Worm (Caenorhabditis elegans) whole organism, early embryonic: ENCODE data around the gene ZK512.10.
A peak's percentile ranks its signal among the peaks of the same experiment; 100 is the strongest.

ENCODE experiments used
- B0310.2 ChIP-seq: sonication (generic microtip); optimal IDR thresholded peaks from 2 replicates; lab custom pipeline; 2016; ENCODE audit warnings: mild to moderate bottlenecking, missing genetic modification characterization, missing compliant biosample characterization
- F13C5.2 ChIP-seq: sonication (generic microtip); optimal IDR thresholded peaks from 2 replicates; lab custom pipeline; 2017; ENCODE audit warnings: mild to moderate bottlenecking, missing genetic modification characterization, inconsistent platforms, missing compliant biosample characterization
- aly-1 ChIP-seq: sonication (generic microtip); optimal IDR thresholded peaks from 2 replicates; lab custom pipeline; 2016; ENCODE audit warnings: missing genetic modification characterization, missing compliant biosample characterization
- ama-1 ChIP-seq: fragments of 150-350 bp; optimal IDR thresholded peaks from 2 replicates; lab custom pipeline; 2014
- ceh-13 ChIP-seq: fragments of 200-800 bp; sonication (Bioruptor generic); optimal IDR thresholded peaks from 2 replicates; lab custom pipeline; 2018; ENCODE audit warnings: mild to moderate bottlenecking, missing genetic modification characterization, missing compliant biosample characterization
- ceh-36 ChIP-seq: sonication (generic microtip); optimal IDR thresholded peaks from 2 replicates; lab custom pipeline; 2016; ENCODE audit warnings: missing genetic modification characterization, inconsistent platforms, missing compliant biosample characterization
- ets-7 ChIP-seq: sonication (generic microtip); optimal IDR thresholded peaks from 2 replicates; lab custom pipeline; 2016; ENCODE audit warnings: missing genotype, missing genetic modification characterization, missing compliant biosample characterization
- flt-1 ChIP-seq: fragments of 200-800 bp; sonication (Bioruptor generic); IDR thresholded peaks from 2 replicates; pipeline ENCODE4 v1.3.6; 2022; ENCODE audit warnings: missing genetic modification characterization, missing compliant biosample characterization
- hmbx-1 ChIP-seq: sonication (generic microtip); optimal IDR thresholded peaks from 2 replicates; lab custom pipeline; 2016; ENCODE audit warnings: mild to moderate bottlenecking, missing genetic modification characterization, missing compliant biosample characterization
- hmg-4 ChIP-seq: fragments of 200-800 bp; sonication (Bioruptor generic); optimal IDR thresholded peaks from 2 replicates; lab custom pipeline; 2018; ENCODE audit warnings: mild to moderate bottlenecking, missing genetic modification characterization, missing compliant biosample characterization
- hnd-1 ChIP-seq: sonication (generic microtip); optimal IDR thresholded peaks from 2 replicates; lab custom pipeline; 2016; ENCODE audit warnings: missing genetic modification characterization, missing compliant biosample characterization
- pes-1 ChIP-seq: fragments of 200-800 bp; sonication (Bioruptor generic); IDR thresholded peaks from 2 replicates; pipeline ENCODE4 v1.3.6; 2022; ENCODE audit warnings: missing genetic modification reagents, missing genetic modification characterization, missing compliant biosample characterization
- scrt-1 ChIP-seq: fragments of 200-800 bp; sonication (Bioruptor generic); IDR thresholded peaks from 2 replicates; pipeline ENCODE4 v1.3.6; 2022; ENCODE audit warnings: missing genetic modification characterization, missing compliant biosample characterization
- sea-1 ChIP-seq: fragments of 200-800 bp; sonication (Bioruptor generic); conservative IDR thresholded peaks from 2 replicates; pipeline ENCODE4 v1.3.6; 2022; ENCODE audit warnings: missing genetic modification characterization, missing compliant biosample characterization
- tbx-11 ChIP-seq: fragments of 200-800 bp; sonication (Bioruptor generic); IDR thresholded peaks from 2 replicates; pipeline ENCODE4 v1.3.6; 2022; ENCODE audit warnings: missing genetic modification characterization, missing compliant biosample characterization
- tbx-37 ChIP-seq: fragments of 200-800 bp; sonication (Bioruptor generic); conservative IDR thresholded peaks from 2 replicates; pipeline ENCODE4 v1.3.6; 2022; ENCODE audit warnings: missing genetic modification reagents, missing genetic modification characterization, missing compliant biosample characterization
- tra-4 ChIP-seq: sonication (generic microtip); optimal IDR thresholded peaks from 2 replicates; lab custom pipeline; 2017; ENCODE audit warnings: missing genetic modification characterization, missing compliant biosample characterization

Gene ZK512.10

DNA sequence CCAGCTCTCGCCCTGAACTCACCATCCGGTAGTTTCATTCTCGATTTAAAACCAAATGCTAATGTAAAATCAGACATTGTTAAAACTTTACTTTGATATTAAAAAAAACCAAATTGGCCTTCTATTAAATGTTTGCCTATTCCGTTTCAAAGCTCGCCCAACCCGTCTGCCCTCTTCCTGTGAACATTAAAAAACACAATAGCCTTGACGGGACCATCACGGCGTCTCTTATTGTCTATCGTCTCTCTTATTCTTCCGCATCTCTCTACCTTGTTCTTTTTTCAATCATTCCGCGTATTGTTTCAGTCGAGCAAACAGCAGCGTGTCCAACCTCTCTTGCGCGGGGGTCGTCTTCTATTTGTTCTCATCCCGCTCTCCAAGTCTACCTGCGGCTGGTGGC is 16.0 kb upstream of the ZK512.10 start, which contains the start of gene ZK512.1:
TSS of gene ZK512.1 (plus strand) at position 301 of the 400 bp plus-strand sequence.
- TF ChIP-seq hmg-4 (GFP tag; lab: Kevin White, UChicago) (peak; percentile 23), tra-4 (no peak)

ce11 chrIII:9115745-9116144 is 14.9 kb upstream of the ZK512.10 start:
- no peak for TF ChIP-seq tbx-37 (GFP tag; lab: Robert Waterston, UW)
- TF ChIP-seq ets-7 (tag; lab: Kevin White, UChicago), result no peak
- TF ChIP-seq aly-1 (tag; lab: Kevin White, UChicago), result no peak
- no peak for TF ChIP-seq ama-1 (lab: Kevin White, UChicago)
- TF ChIP-seq sea-1 (GFP tag; lab: Robert Waterston, UW), result no peak
- no peak for TF ChIP-seq ceh-36 (tag; lab: Kevin White, UChicago)
- TF ChIP-seq scrt-1 (GFP tag; lab: Robert Waterston, UW), result no peak

- TF ChIP-seq flt-1 (GFP tag; lab: Robert Waterston, UW) (no peak), sea-1 (GFP tag; lab: Robert Waterston, UW) (no peak)
Observed at ce11 chrIII:9118314-9118850, 12.3 kb upstream of the ZK512.10 start, which contains the start of gene grl-11. grl-11 (minus strand) TSS chrIII:9118364.

DNA sequence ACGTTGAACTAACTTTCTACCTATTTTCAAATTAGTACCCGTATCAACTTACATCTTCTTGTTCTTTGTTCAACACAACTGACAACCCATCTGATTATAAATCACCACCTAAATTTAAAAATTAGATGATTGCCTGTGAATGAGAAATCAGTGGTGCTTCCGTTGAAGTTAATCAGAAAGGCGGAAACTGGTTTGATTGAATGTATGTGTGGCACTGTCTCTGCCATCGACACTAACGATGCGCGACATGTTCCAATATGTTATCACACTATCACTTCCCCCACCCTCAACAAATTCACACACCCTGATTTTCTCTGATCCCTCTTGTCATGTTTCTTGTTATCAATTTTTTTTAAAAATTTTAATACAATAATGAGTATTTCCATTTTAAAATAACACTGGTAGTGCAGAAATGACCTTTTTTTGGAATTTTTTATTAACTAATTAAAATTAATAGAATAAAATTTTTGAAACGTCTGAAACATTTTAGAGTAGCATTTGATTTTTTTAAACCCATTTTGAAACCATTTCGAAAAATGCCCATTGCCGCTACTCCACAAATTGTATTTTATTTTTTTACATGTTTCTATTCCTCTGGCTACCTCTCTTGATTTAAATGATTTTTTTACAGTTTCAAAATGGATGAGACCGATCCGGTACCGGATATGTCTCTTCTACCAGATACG is 11.6 kb upstream of the ZK512.10 start, which contains the start of gene ced-11:
TSS of gene ced-11 (plus strand) at position 636 of the 686 bp plus-strand sequence.
- no peak for TF ChIP-seq hmg-4 (GFP tag; lab: Kevin White, UChicago)
- no peak for TF ChIP-seq ceh-13 (GFP tag; lab: Kevin White, UChicago)
- TF ChIP-seq scrt-1 (GFP tag; lab: Robert Waterston, UW), result no peak
- TF ChIP-seq F13C5.2 (tag; lab: Kevin White, UChicago), result no peak
- no peak for TF ChIP-seq hmbx-1 (tag; lab: Kevin White, UChicago)

- TF ChIP-seq hmbx-1 (tag; lab: Kevin White, UChicago) (no peak), flt-1 (GFP tag; lab: Robert Waterston, UW) (no peak), sea-1 (GFP tag; lab: Robert Waterston, UW) (no peak), ets-7 (tag; lab: Kevin White, UChicago) (no peak), tra-4 (no peak), pes-1 (GFP tag; lab: Robert Waterston, UW) (no peak), F13C5.2 (tag; lab: Kevin White, UChicago) (no peak), tbx-37 (GFP tag; lab: Robert Waterston, UW) (no peak), hnd-1 (no peak), hmg-4 (GFP tag; lab: Kevin White, UChicago) (no peak), ama-1 (lab: Kevin White, UChicago) (no peak), ceh-13 (GFP tag; lab: Kevin White, UChicago) (no peak), B0310.2 (no peak), tbx-11 (GFP tag; lab: Robert Waterston, UW) (no peak)
Observed at ce11 chrIII:9125789-9126304, 4.8 kb upstream of the ZK512.10 start, which contains the start of gene sec-16A.1. sec-16A.1 (plus strand) TSS chrIII:9125839.

DNA sequence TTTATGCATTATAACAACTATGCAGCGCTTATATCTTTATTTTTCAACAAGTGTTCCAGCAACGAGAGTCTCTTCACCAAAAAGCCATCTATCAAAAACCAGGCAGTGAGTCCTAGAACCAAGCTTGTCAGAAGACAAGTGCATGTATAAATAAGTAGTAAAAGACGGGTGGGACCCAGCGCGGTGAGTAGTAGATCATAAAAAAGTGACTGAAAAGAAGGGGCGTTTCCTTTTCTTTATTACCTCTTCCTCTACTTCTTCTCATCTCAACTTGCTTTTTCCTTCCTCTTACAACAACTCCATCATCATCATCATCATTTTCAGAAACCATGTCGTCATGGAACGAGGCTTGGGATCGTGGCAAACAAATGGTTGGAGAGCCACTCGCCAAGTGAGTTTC is 5.9 kb downstream of the ZK512.10 start, which contains the start of gene eat-4:
TSS of gene eat-4 (plus strand) at position 301 of the 400 bp plus-strand sequence.
- TF ChIP-seq scrt-1 (GFP tag; lab: Robert Waterston, UW) (no peak), ets-7 (tag; lab: Kevin White, UChicago) (no peak), ceh-36 (tag; lab: Kevin White, UChicago) (no peak)

DNA sequence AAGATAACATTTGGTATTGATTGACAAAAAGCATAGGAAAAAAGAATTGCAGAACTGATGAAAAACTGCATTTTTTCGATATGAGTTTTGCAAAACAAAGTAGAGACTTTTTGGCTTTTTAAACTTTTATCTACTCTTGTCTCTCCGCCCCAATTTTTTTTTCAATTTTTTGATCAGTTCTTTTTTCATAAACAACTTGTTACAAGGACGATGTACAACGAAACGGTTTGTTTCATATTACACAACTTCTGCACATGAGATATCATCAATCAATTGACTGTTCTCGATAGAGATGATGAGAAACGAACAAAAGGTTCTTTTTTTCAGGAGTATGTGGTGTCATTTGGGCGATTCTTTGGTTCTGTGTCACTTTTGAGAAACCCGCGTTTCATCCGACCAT is 7.9 kb downstream of the ZK512.10 start, which contains the start of gene ZK512.7:
TSS of gene ZK512.7 (minus strand) at position 101 of the 400 bp plus-strand sequence.
- TF ChIP-seq F13C5.2 (tag; lab: Kevin White, UChicago) (no peak), ceh-36 (tag; lab: Kevin White, UChicago) (no peak), tbx-37 (GFP tag; lab: Robert Waterston, UW) (no peak), ceh-13 (GFP tag; lab: Kevin White, UChicago) (no peak), hmg-4 (GFP tag; lab: Kevin White, UChicago) (no peak), pes-1 (GFP tag; lab: Robert Waterston, UW) (no peak), ama-1 (lab: Kevin White, UChicago) (no peak), ets-7 (tag; lab: Kevin White, UChicago) (no peak), tbx-11 (GFP tag; lab: Robert Waterston, UW) (no peak), sea-1 (GFP tag; lab: Robert Waterston, UW) (no peak), aly-1 (tag; lab: Kevin White, UChicago) (no peak), hnd-1 (no peak), tra-4 (no peak), hmbx-1 (tag; lab: Kevin White, UChicago) (no peak), flt-1 (GFP tag; lab: Robert Waterston, UW) (no peak), scrt-1 (GFP tag; lab: Robert Waterston, UW) (no peak)

- TF ChIP-seq hmg-4 (GFP tag; lab: Kevin White, UChicago) (no peak), B0310.2 (no peak), ama-1 (lab: Kevin White, UChicago) (no peak), tra-4 (no peak), ets-7 (tag; lab: Kevin White, UChicago) (no peak), ceh-36 (tag; lab: Kevin White, UChicago) (no peak), flt-1 (GFP tag; lab: Robert Waterston, UW) (no peak), tbx-11 (GFP tag; lab: Robert Waterston, UW) (no peak), scrt-1 (GFP tag; lab: Robert Waterston, UW) (no peak), ceh-13 (GFP tag; lab: Kevin White, UChicago) (no peak), hmbx-1 (tag; lab: Kevin White, UChicago) (no peak), hnd-1 (no peak), pes-1 (GFP tag; lab: Robert Waterston, UW) (no peak), aly-1 (tag; lab: Kevin White, UChicago) (no peak), F13C5.2 (tag; lab: Kevin White, UChicago) (no peak), tbx-37 (GFP tag; lab: Robert Waterston, UW) (no peak), sea-1 (GFP tag; lab: Robert Waterston, UW) (no peak)
Observed at ce11 chrIII:9143911-9144310, 13.2 kb downstream of the ZK512.10 start, which contains the start of gene ZK512.11. ZK512.11 (plus strand) TSS chrIII:9144211.
